Worm (Caenorhabditis elegans) whole organism, young adult: ENCODE measurements around the gene Y7A5A.24.

Experiments
- B0261.1 ChIP-seq: sonication (generic microtip); optimal IDR thresholded peaks from 2 replicates; lab custom pipeline; 2016; ENCODE audit warnings: mild to moderate bottlenecking, missing genetic modification characterization, moderate library complexity, missing compliant biosample characterization
- C17E4.6 ChIP-seq: fragments of 200-800 bp; sonication (Bioruptor generic); IDR thresholded peaks from 2 replicates; pipeline ENCODE4 v1.3.6; 2022; ENCODE audit warnings: missing genetic modification reagents, missing genetic modification characterization, missing compliant biosample characterization
- D2030.7 ChIP-seq: fragments of 200-800 bp; sonication (Bioruptor generic); IDR thresholded peaks from 2 replicates; pipeline ENCODE4 v1.3.6; 2022; ENCODE audit warnings: missing genetic modification reagents, missing genetic modification characterization, missing compliant biosample characterization
- F33H1.4 ChIP-seq: fragments of 200-800 bp; sonication (Bioruptor generic); IDR thresholded peaks from 2 replicates; pipeline ENCODE4 v1.3.6; 2022; ENCODE audit warnings: missing genetic modification reagents, missing genetic modification characterization, missing compliant biosample characterization
- F37B4.10 ChIP-seq: fragments of 200-800 bp; sonication (Bioruptor generic); IDR thresholded peaks from 2 replicates; pipeline ENCODE4 v1.3.6; 2022; ENCODE audit warnings: missing genetic modification characterization, missing compliant biosample characterization
- F49E8.2 ChIP-seq: sonication (generic microtip); optimal IDR thresholded peaks from 3 replicates; lab custom pipeline; 2017; ENCODE audit warnings: missing genetic modification characterization, mild to moderate bottlenecking, missing compliant biosample characterization, antibody characterized with exemption, moderate library complexity; ENCODE audit not compliant: insufficient read depth
- F57C9.4 ChIP-seq: sonication (generic microtip); optimal IDR thresholded peaks from 2 replicates; lab custom pipeline; 2017; ENCODE audit warnings: mild to moderate bottlenecking, missing genetic modification characterization, missing compliant biosample characterization
- Y53G8AR.9 ChIP-seq: fragments of 200-800 bp; sonication (Bioruptor generic); conservative IDR thresholded peaks from 2 replicates; pipeline ENCODE4 v1.3.6; 2022; ENCODE audit warnings: missing genetic modification reagents, missing genetic modification characterization, missing compliant biosample characterization
- Y67H2A.10 ChIP-seq: fragments of 200-800 bp; sonication (Bioruptor generic); conservative IDR thresholded peaks from 2 replicates; pipeline ENCODE4 v1.3.6; 2022; ENCODE audit warnings: missing genetic modification reagents, missing genetic modification characterization, missing compliant biosample characterization
- attf-5 ChIP-seq: fragments of 200-800 bp; sonication (Bioruptor generic); optimal IDR thresholded peaks from 2 replicates; lab custom pipeline; 2018; ENCODE audit warnings: mild to moderate bottlenecking, missing genetic modification characterization, missing compliant biosample characterization
- cebp-1 ChIP-seq, 2 experiments: fragments of 200-800 bp in 1 of 2; sonication (Bioruptor generic) in 1 of 2; sonication (generic microtip) in 1 of 2; IDR thresholded peaks in 1 of 2; optimal IDR thresholded peaks in 1 of 2; 2 replicates each; pipeline versions ENCODE4 v1.3.6 to Lab custom; 2017 to 2022; ENCODE audit warnings: missing compliant biosample characterization in 2 of 2, missing genetic modification characterization in 2 of 2, mild to moderate bottlenecking in 1 of 2, missing genetic modification reagents in 1 of 2, moderate library complexity in 1 of 2
- ceh-100 ChIP-seq: fragments of 200-800 bp; sonication (Bioruptor generic); IDR thresholded peaks from 2 replicates; pipeline ENCODE4 v1.3.6; 2022; ENCODE audit warnings: missing genetic modification reagents, missing genetic modification characterization, missing compliant biosample characterization
- die-1 ChIP-seq: sonication (generic microtip); optimal IDR thresholded peaks from 2 replicates; lab custom pipeline; 2016; ENCODE audit warnings: missing genotype, mild to moderate bottlenecking, missing genetic modification characterization, missing compliant biosample characterization
- dox-1 ChIP-seq: fragments of 200-800 bp; sonication (Bioruptor generic); IDR thresholded peaks from 2 replicates; pipeline ENCODE4 v1.3.6; 2022; ENCODE audit warnings: missing genetic modification reagents, missing genetic modification characterization, missing compliant biosample characterization
- efl-1 ChIP-seq: fragments of 150-350 bp; optimal IDR thresholded peaks from 2 replicates; lab custom pipeline; 2014; ENCODE audit warnings: missing biosample characterization, missing genetic modification reagents, missing genetic modification characterization
- ekl-4 ChIP-seq: fragments of 200-800 bp; sonication (Bioruptor generic); IDR thresholded peaks from 2 replicates; pipeline ENCODE4 v1.3.6; 2022; ENCODE audit warnings: missing genetic modification reagents, missing genetic modification characterization, missing compliant biosample characterization
- ets-4 ChIP-seq: fragments of 200-800 bp; sonication (Bioruptor generic); optimal IDR thresholded peaks from 2 replicates; lab custom pipeline; 2018; ENCODE audit warnings: mild to moderate bottlenecking, missing genetic modification characterization, missing compliant biosample characterization
- him-1 ChIP-seq: sonication (generic microtip); optimal IDR thresholded peaks from 2 replicates; lab custom pipeline; 2016; ENCODE audit warnings: missing genotype, missing genetic modification reagents, missing genetic modification characterization, missing compliant biosample characterization
- hmg-1.2 ChIP-seq: fragments of 200-800 bp; sonication (Bioruptor generic); IDR thresholded peaks from 2 replicates; pipeline ENCODE4 v1.3.6; 2022; ENCODE audit warnings: missing genetic modification reagents, missing genetic modification characterization, missing compliant biosample characterization
- lin-26 ChIP-seq: fragments of 200-800 bp; sonication (Bioruptor generic); IDR thresholded peaks from 2 replicates; pipeline ENCODE4 v1.3.6; 2022; ENCODE audit warnings: missing genetic modification reagents, missing genetic modification characterization, missing compliant biosample characterization
- lin-35 ChIP-seq, 3 experiments: fragments of 150-350 bp in 2 of 3; sonication (generic microtip) in 1 of 3; optimal IDR thresholded peaks; 2 replicates each; lab custom pipeline; 2014 to 2018; ENCODE audit warnings: missing biosample characterization in 3 of 3, missing genetic modification characterization in 3 of 3, missing genetic modification reagents in 3 of 3
- madf-6 ChIP-seq: fragments of 200-800 bp; sonication (Bioruptor generic); IDR thresholded peaks from 2 replicates; pipeline ENCODE4 v1.3.6; 2022; ENCODE audit warnings: missing genetic modification reagents, missing genetic modification characterization, missing compliant biosample characterization
- mcd-1 ChIP-seq: fragments of 200-800 bp; sonication (Bioruptor generic); IDR thresholded peaks from 2 replicates; pipeline ENCODE4 v1.3.6; 2022; ENCODE audit warnings: missing genetic modification reagents, missing genetic modification characterization, missing compliant biosample characterization
- nhr-120 ChIP-seq: fragments of 200-800 bp; sonication (Bioruptor generic); IDR thresholded peaks from 2 replicates; pipeline ENCODE4 v1.3.6; 2022; ENCODE audit warnings: missing genetic modification characterization, missing compliant biosample characterization
- nhr-27 ChIP-seq: fragments of 200-800 bp; sonication (Bioruptor generic); optimal IDR thresholded peaks from 2 replicates; lab custom pipeline; 2018; ENCODE audit warnings: mild to moderate bottlenecking, missing genetic modification characterization, moderate library complexity, missing compliant biosample characterization
- nhr-80 ChIP-seq: sonication (generic microtip); optimal IDR thresholded peaks from 2 replicates; lab custom pipeline; 2016; ENCODE audit warnings: missing genetic modification characterization, missing compliant biosample characterization
- pbrm-1 ChIP-seq: fragments of 200-800 bp; sonication (Bioruptor generic); IDR thresholded peaks from 2 replicates; pipeline ENCODE4 v1.3.6; 2022; ENCODE audit warnings: missing genetic modification reagents, missing genetic modification characterization, missing compliant biosample characterization
- rec-8 ChIP-seq, 2 experiments: sonication (generic microtip); optimal IDR thresholded peaks; 2 replicates each; lab custom pipeline; 2016; ENCODE audit warnings: mild to moderate bottlenecking in 2 of 2, missing genetic modification characterization in 2 of 2, missing genetic modification reagents in 2 of 2, missing genotype in 2 of 2, missing biosample characterization in 1 of 2, missing compliant biosample characterization in 1 of 2, moderate library complexity in 1 of 2
- repo-1 ChIP-seq: sonication (generic microtip); optimal IDR thresholded peaks from 2 replicates; lab custom pipeline; 2017; ENCODE audit warnings: mild to moderate bottlenecking, missing genetic modification characterization, missing compliant biosample characterization
- rpc-1 ChIP-seq, 2 experiments: fragments of 150-350 bp in 1 of 2; sonication (generic microtip) in 1 of 2; optimal IDR thresholded peaks; 2 replicates each; lab custom pipeline; 2014 to 2018; ENCODE audit warnings: missing biosample characterization in 1 of 2, missing genetic modification characterization in 1 of 2, missing genetic modification reagents in 1 of 2, missing genotype in 1 of 2
- sdz-38 ChIP-seq: sonication (generic microtip); optimal IDR thresholded peaks from 2 replicates; lab custom pipeline; 2016; ENCODE audit warnings: missing genotype, missing genetic modification characterization, missing compliant biosample characterization
- snpc-4 ChIP-seq, 5 experiments: fragments of 150-350 bp in 1 of 5; sonication (generic microtip) in 4 of 5; optimal IDR thresholded peaks; 2 replicates each; lab custom pipeline; 2014 to 2018; ENCODE audit warnings: missing genetic modification characterization in 5 of 5, missing biosample characterization in 3 of 5, antibody characterized with exemption in 2 of 5, mild to moderate bottlenecking in 2 of 5, missing compliant biosample characterization in 2 of 5, missing genotype in 2 of 5, moderate library complexity in 2 of 5, missing genetic modification reagents in 1 of 5
- tbp1 ChIP-seq: fragments of 200-800 bp; sonication (Bioruptor generic); optimal IDR thresholded peaks from 2 replicates; lab custom pipeline; 2018; ENCODE audit warnings: mild to moderate bottlenecking, missing genetic modification characterization, missing compliant biosample characterization
- tbx-9 ChIP-seq: sonication (generic microtip); optimal IDR thresholded peaks from 2 replicates; lab custom pipeline; 2016; ENCODE audit warnings: borderline replicate concordance, missing genetic modification characterization, inconsistent platforms, missing compliant biosample characterization
- unc-62 ChIP-seq: fragments of 150-350 bp; optimal IDR thresholded peaks from 2 replicates; lab custom pipeline; 2014; ENCODE audit warnings: missing biosample characterization, missing genetic modification reagents, missing genetic modification characterization
- zfh-2 ChIP-seq: fragments of 200-800 bp; sonication (Bioruptor generic); conservative IDR thresholded peaks from 2 replicates; pipeline ENCODE4 v1.3.6; 2022; ENCODE audit warnings: missing genetic modification reagents, missing genetic modification characterization, missing compliant biosample characterization
- zim-3 ChIP-seq: sonication (generic microtip); optimal IDR thresholded peaks from 2 replicates; lab custom pipeline; 2017; ENCODE audit warnings: mild to moderate bottlenecking, missing genetic modification characterization, moderate library complexity, missing compliant biosample characterization
- ztf-22 ChIP-seq: fragments of 200-800 bp; sonication (Bioruptor generic); optimal IDR thresholded peaks from 2 replicates; lab custom pipeline; 2018; ENCODE audit warnings: mild to moderate bottlenecking, missing genetic modification characterization, moderate library complexity, missing compliant biosample characterization
- ztf-26 ChIP-seq: sonication (generic microtip); optimal IDR thresholded peaks from 2 replicates; lab custom pipeline; 2017; ENCODE audit warnings: missing genetic modification characterization, missing compliant biosample characterization
- ztf-3 ChIP-seq: fragments of 200-800 bp; sonication (Bioruptor generic); optimal IDR thresholded peaks from 2 replicates; lab custom pipeline; 2018; ENCODE audit warnings: mild to moderate bottlenecking, missing genetic modification characterization, missing compliant biosample characterization

The Y7A5A.24 gene

DNA sequence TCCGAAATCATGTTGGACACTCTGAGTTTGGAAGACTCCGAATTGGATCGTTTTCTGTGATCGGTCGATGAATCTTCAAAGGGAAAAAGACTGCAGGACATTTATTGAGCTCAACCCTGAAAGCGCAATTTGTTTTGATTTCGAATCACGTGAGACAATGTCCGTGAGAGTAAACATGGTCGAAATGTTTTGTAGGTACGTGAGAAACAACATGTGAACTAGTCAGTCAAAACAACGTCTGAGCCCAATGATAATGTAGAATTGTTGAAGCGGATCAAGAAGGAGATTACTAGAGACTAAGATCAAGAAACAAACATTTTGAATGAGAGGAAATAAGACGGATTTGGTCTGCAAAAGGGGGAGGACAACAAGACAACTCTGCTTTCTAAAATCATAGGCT is 22.1 kb upstream of the Y7A5A.24 start, which contains the start of gene Y7A5A.7:
TSS of gene Y7A5A.7 (minus strand) at position 101 of the 400 bp plus-strand sequence.
- no peak for TF ChIP-seq lin-35 (GFP tag; optimal IDR thresholded peaks at IDR 0.05; lab: Kevin White, UChicago)
- no peak for TF ChIP-seq rec-8 (tag; optimal IDR thresholded peaks at IDR 0.05; lab: Kevin White, UChicago)
- TF ChIP-seq C17E4.6, result no peak
- no peak for TF ChIP-seq efl-1 (GFP tag; lab: Kevin White, UChicago)
- TF ChIP-seq F49E8.2 (tag; lab: Kevin White, UChicago), result no peak
- TF ChIP-seq sdz-38 (tag; lab: Kevin White, UChicago), result no peak
- no peak for TF ChIP-seq unc-62
- no peak for TF ChIP-seq Y53G8AR.9 (GFP tag; lab: Robert Waterston, UW)
- no peak for TF ChIP-seq repo-1 (tag; lab: Kevin White, UChicago)

DNA sequence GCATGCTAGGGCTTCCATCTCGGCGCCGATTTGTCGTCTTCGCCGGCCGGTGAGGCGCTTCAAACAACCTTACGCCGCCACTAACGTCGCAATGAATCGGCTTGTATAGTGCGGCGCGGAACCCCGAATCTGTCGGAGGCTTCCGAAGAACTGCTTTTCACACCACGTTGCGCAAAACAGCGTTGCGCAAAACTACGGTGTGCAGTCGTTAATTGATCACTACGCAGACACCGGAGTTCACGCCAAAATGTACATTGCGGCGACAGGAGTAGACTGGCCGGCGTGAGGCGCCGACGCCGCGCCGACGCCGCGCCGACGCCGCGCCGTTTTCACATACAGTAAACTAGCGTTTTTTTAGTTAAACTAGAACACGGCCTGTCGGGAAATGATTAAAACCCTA is 19.9 kb upstream of the Y7A5A.24 start:
- TF ChIP-seq snpc-4 (GFP tag; optimal IDR thresholded peaks at IDR 0.05; lab: Kevin White, UChicago) (no peak), snpc-4 (tag; optimal IDR thresholded peaks at IDR 0.05; lab: Kevin White, UChicago) (peak in 2 of 4 experiments; percentile 20 to 41), zfh-2 (GFP tag; lab: Robert Waterston, UW) (peak; percentile 64; the same call in 1 of the 2 replicates), tbx-9 (tag; lab: Kevin White, UChicago) (no peak), F57C9.4 (tag; lab: Kevin White, UChicago) (no peak)

DNA sequence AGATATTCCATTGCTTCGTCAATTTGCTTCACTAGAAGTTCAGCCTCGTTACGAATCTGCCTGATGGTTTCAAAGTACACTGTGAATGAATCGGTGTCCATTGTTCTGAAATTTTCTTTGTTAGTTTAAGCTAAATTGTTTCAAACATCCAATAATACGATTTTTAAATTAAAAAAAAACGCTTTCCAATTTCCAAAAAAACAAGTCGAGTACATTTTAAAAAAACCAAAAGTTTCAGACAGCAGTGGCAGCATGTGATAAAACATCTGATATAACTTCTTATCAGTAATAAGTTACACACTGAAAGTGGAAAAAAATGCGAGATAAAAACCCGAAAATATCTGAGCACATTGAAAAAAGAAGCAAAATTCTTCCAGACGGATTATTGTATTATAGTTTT is 17.7 kb upstream of the Y7A5A.24 start, which contains the start of gene Y7A5A.6:
TSS of gene Y7A5A.6 (minus strand) at position 101 of the 400 bp plus-strand sequence.
- TF ChIP-seq ceh-100 (GFP tag; lab: Robert Waterston, UW) (no peak), nhr-120 (GFP tag; lab: Robert Waterston, UW) (no peak), nhr-80 (tag; lab: Kevin White, UChicago) (peak; percentile 19)

DNA sequence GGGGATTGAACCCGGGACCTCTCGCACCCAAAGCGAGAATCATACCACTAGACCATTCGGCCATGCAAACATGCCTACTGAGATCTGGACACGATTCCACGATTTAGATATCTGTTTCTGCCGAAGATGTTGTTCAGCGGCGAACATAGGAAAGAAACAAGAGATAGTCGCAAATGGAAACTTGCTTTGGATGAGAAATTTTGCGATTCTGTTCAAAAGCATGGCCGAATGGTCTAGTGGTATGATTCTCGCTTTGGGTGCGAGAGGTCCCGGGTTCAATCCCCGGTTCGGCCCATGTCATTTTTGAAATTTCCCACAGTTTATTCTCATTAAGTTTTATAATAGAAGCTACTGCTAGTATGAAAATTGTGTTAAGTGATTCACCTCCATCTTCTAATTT is 14.7 kb upstream of the Y7A5A.24 start:
- TF ChIP-seq lin-26 (GFP tag; lab: Robert Waterston, UW), result peak; percentile 70; the same call in 1 of the 2 replicates
- peak; percentile 52 for TF ChIP-seq hmg-1.2
- peak; percentile 4 for TF ChIP-seq him-1 (tag; lab: Kevin White, UChicago)
- TF ChIP-seq die-1, result peak; percentile 11
- no peak for TF ChIP-seq rec-8 (tag; optimal IDR thresholded peaks at IDR 0.05; lab: Kevin White, UChicago)
- TF ChIP-seq ztf-3, result no peak
- no peak for TF ChIP-seq nhr-27 (tag; lab: Kevin White, UChicago)
- 0 out of 2 replicates have a peak, but pooled peaks have one; percentile 28 for TF ChIP-seq F37B4.10
- no peak for TF ChIP-seq attf-5
- peak; percentile 33; the same call in 1 of the 2 replicates for TF ChIP-seq dox-1 (GFP tag; lab: Robert Waterston, UW)
- peak; percentile 49; the same call in 1 of the 2 replicates for TF ChIP-seq D2030.7 (GFP tag; lab: Robert Waterston, UW)
- peak; percentile 35 for TF ChIP-seq snpc-4 (GFP tag; optimal IDR thresholded peaks at IDR 0.05; lab: Kevin White, UChicago)
- peak in 1 of 4 experiments; percentile 70 for TF ChIP-seq snpc-4 (tag; optimal IDR thresholded peaks at IDR 0.05; lab: Kevin White, UChicago)
- 0 out of 2 replicates have a peak, but pooled peaks have one; percentile 25 for TF ChIP-seq madf-6 (GFP tag; lab: Robert Waterston, UW)
- TF ChIP-seq ekl-4 (GFP tag; lab: Robert Waterston, UW), result 0 out of 2 replicates have a peak, but pooled peaks have one; percentile 38
- TF ChIP-seq ztf-22, result no peak
- 0 out of 2 replicates have a peak, but pooled peaks have one; percentile 27 for TF ChIP-seq cebp-1 (GFP tag; IDR thresholded peaks at IDR 0.05; lab: Robert Waterston, UW)
- no peak for TF ChIP-seq cebp-1 (tag; optimal IDR thresholded peaks at IDR 0.05; lab: Kevin White, UChicago)
- TF ChIP-seq Y67H2A.10 (GFP tag; lab: Robert Waterston, UW), result no peak
- TF ChIP-seq rpc-1 (optimal IDR thresholded peaks at IDR 0.05; lab: Kevin White, UChicago), result peak; percentile 61
- peak; percentile 74 for TF ChIP-seq rpc-1 (tag; optimal IDR thresholded peaks at IDR 0.05; lab: Kevin White, UChicago)
- 0 out of 2 replicates have a peak, but pooled peaks have one; percentile 23 for TF ChIP-seq mcd-1 (GFP tag; lab: Robert Waterston, UW)
- TF ChIP-seq ztf-26, result peak; percentile 78
- no peak for TF ChIP-seq zim-3 (tag; lab: Kevin White, UChicago)
- TF ChIP-seq pbrm-1, result peak; percentile 40; the same call in 1 of the 2 replicates
- peak; percentile 86 for TF ChIP-seq tbp1
- TF ChIP-seq ets-4, result no peak
- no peak for TF ChIP-seq F33H1.4 (GFP tag; lab: Robert Waterston, UW)
- peak; percentile 66 for TF ChIP-seq B0261.1 (tag; lab: Kevin White, UChicago)
